Worm (Caenorhabditis elegans): ENCODE measurements around the gene srh-82.

srh-82 gene

ce11 chrV:126610-127009, 18.3 kb upstream of the srh-82 start, which contains the start of gene W03F9.1 (continued):
- TF ChIP-seq rcor-1 (GFP tag; IDR thresholded peaks at IDR 0.05) = peak; percentile 71
- peak; percentile 66 for TF ChIP-seq madf-6 (GFP tag; IDR thresholded peaks at IDR 0.05)
- TF ChIP-seq ccch-3 (GFP tag; optimal IDR thresholded peaks at IDR 0.05) = no peak
- peak; percentile 59 for TF ChIP-seq attf-3 (GFP tag; conservative IDR thresholded peaks at IDR 0.05)
- TF ChIP-seq tlf-1 (GFP tag; optimal IDR thresholded peaks at IDR 0.05) = peak; percentile 48
- peak; percentile 30 for TF ChIP-seq snpc-1.1 (tag; optimal IDR thresholded peaks at IDR 0.05; ENCODE audit: insufficient read depth)
- TF ChIP-seq mxl-1 (tag; optimal IDR thresholded peaks at IDR 0.05) = no peak
- TF ChIP-seq lir-1 (GFP tag; conservative IDR thresholded peaks at IDR 0.05) = 0 out of 2 replicates have a peak, but pooled peaks have one; percentile 23
- peak; percentile 3 for TF ChIP-seq dpl-1 (GFP tag; optimal IDR thresholded peaks at IDR 0.05)
- 0 out of 2 replicates have a peak, but pooled peaks have one; percentile 13 for TF ChIP-seq ceh-91 (GFP tag; IDR thresholded peaks at IDR 0.05)
- TF ChIP-seq rpc-1 (optimal IDR thresholded peaks at IDR 0.05) = peak; percentile 41
- no peak for TF ChIP-seq rpc-1 (tag; optimal IDR thresholded peaks at IDR 0.05)
- peak; percentile 42 for TF ChIP-seq efl-1 (GFP tag; optimal IDR thresholded peaks at IDR 0.05)
- TF ChIP-seq cebp-1 (GFP tag; IDR thresholded peaks at IDR 0.05) = no peak
- peak; percentile 50 for TF ChIP-seq cebp-1 (tag; optimal IDR thresholded peaks at IDR 0.05)
- TF ChIP-seq K12H6.12 (tag; optimal IDR thresholded peaks at IDR 0.05) = no peak
- peak; percentile 40 for TF ChIP-seq tbp1 (GFP tag; optimal IDR thresholded peaks at IDR 0.05)
- TF ChIP-seq Y53G8AR.9 (GFP tag; conservative IDR thresholded peaks at IDR 0.05) = peak; percentile 73
- TF ChIP-seq ztf-25 (GFP tag; IDR thresholded peaks at IDR 0.05) = no peak
- TF ChIP-seq madf-8 (GFP tag; conservative IDR thresholded peaks at IDR 0.05) = no peak
- peak; percentile 48; the same call in 1 of the 2 replicates for TF ChIP-seq B0336.3 (GFP tag; IDR thresholded peaks at IDR 0.05)
- 0 out of 2 replicates have a peak, but pooled peaks have one; percentile 18 for TF ChIP-seq B0019.2 (GFP tag; conservative IDR thresholded peaks at IDR 0.05)
- TF ChIP-seq ama-1 (optimal IDR thresholded peaks at IDR 0.05) = no peak
- TF ChIP-seq ama-1 (GFP tag; optimal IDR thresholded peaks at IDR 0.05) = no peak
- no peak for TF ChIP-seq sdz-38 (tag; optimal IDR thresholded peaks at IDR 0.05)
- peak; percentile 88 for TF ChIP-seq D2030.7 (GFP tag; IDR thresholded peaks at IDR 0.05)
- peak; percentile 35; the same call in 1 of the 2 replicates for TF ChIP-seq pbrm-1 (GFP tag; IDR thresholded peaks at IDR 0.05)
- TF ChIP-seq F10E7.11 (tag; optimal IDR thresholded peaks at IDR 0.05) = no peak
- TF ChIP-seq snpc-1.3 (tag; optimal IDR thresholded peaks at IDR 0.05; ENCODE audit: insufficient read depth) = peak; percentile 80
- TF ChIP-seq hsf-1 (GFP tag; IDR thresholded peaks at IDR 0.05) = peak; percentile 98
- no peak for TF ChIP-seq nfya-1 (tag; optimal IDR thresholded peaks at IDR 0.05; ENCODE audit: borderline replicate concordance, insufficient read depth)
- no peak for TF ChIP-seq lag-1 (GFP tag; IDR thresholded peaks at IDR 0.05)
- TF ChIP-seq ztf-18 (tag; optimal IDR thresholded peaks at IDR 0.05) = peak; percentile 27
- no peak for TF ChIP-seq akir-1 (GFP tag; optimal IDR thresholded peaks at IDR 0.05)
- TF ChIP-seq snpc-4 (GFP tag; optimal IDR thresholded peaks at IDR 0.05) = no peak
- peak in 2 of 4 experiments; percentile 42 to 58 for TF ChIP-seq snpc-4 (tag; optimal IDR thresholded peaks at IDR 0.05)
- peak; percentile 55; the same call in 1 of the 2 replicates for TF ChIP-seq K11D2.4 (GFP tag; IDR thresholded peaks at IDR 0.05)
- peak in 1 of 2 experiments; percentile 57 for TF ChIP-seq let-607 (tag; optimal IDR thresholded peaks at IDR 0.05)
- TF ChIP-seq mcd-1 (GFP tag; IDR thresholded peaks at IDR 0.05) = peak; percentile 62
- peak; percentile 86 for TF ChIP-seq dox-1 (GFP tag; IDR thresholded peaks at IDR 0.05)
- TF ChIP-seq attf-6 (GFP tag; IDR thresholded peaks at IDR 0.05) = no peak
- TF ChIP-seq unc-130 (GFP tag; optimal IDR thresholded peaks at IDR 0.05) = no peak
- no peak for TF ChIP-seq Y56A3A.18 (GFP tag; IDR thresholded peaks at IDR 0.05)

Data from whole organism, young adult.